Worm (Caenorhabditis elegans): Measurements from ENCODE around the gene C08E8.11.
"Not testable (repeated sequence)": the region's sequence is repeated elsewhere in the genome, so short reads cannot be mapped to it uniquely, and the experiment has no call there.

C08E8.11 gene

ce11 chrV:18350721-18351120, at the start of gene C08E8.11:
Gene C08E8.11, plus strand, starts transcription at chrV:18351021.
- no peak for TF ChIP-seq pes-1 (GFP tag; IDR thresholded peaks at IDR 0.05)
- TF ChIP-seq ceh-13 (GFP tag; optimal IDR thresholded peaks at IDR 0.05) = no peak
- TF ChIP-seq B0310.2 (tag; optimal IDR thresholded peaks at IDR 0.05) = no peak
- no peak for TF ChIP-seq ceh-36 (tag; optimal IDR thresholded peaks at IDR 0.05)
- no peak for TF ChIP-seq tbx-37 (GFP tag; conservative IDR thresholded peaks at IDR 0.05)
- no peak for TF ChIP-seq hnd-1 (tag; optimal IDR thresholded peaks at IDR 0.05)
- TF ChIP-seq tbx-11 (GFP tag; IDR thresholded peaks at IDR 0.05) = no peak
- TF ChIP-seq sea-1 (GFP tag; conservative IDR thresholded peaks at IDR 0.05) = no peak
- TF ChIP-seq hmg-4 (GFP tag; optimal IDR thresholded peaks at IDR 0.05) = no peak
- TF ChIP-seq hmbx-1 (tag; optimal IDR thresholded peaks at IDR 0.05) = no peak
- TF ChIP-seq aly-1 (tag; optimal IDR thresholded peaks at IDR 0.05) = no peak
- TF ChIP-seq tra-4 (tag; optimal IDR thresholded peaks at IDR 0.05) = no peak
- TF ChIP-seq ets-7 (tag; optimal IDR thresholded peaks at IDR 0.05) = no peak
- no peak for TF ChIP-seq ama-1 (optimal IDR thresholded peaks at IDR 0.05)
- no peak for TF ChIP-seq scrt-1 (GFP tag; IDR thresholded peaks at IDR 0.05)
- TF ChIP-seq flt-1 (GFP tag; IDR thresholded peaks at IDR 0.05) = no peak

DNA sequence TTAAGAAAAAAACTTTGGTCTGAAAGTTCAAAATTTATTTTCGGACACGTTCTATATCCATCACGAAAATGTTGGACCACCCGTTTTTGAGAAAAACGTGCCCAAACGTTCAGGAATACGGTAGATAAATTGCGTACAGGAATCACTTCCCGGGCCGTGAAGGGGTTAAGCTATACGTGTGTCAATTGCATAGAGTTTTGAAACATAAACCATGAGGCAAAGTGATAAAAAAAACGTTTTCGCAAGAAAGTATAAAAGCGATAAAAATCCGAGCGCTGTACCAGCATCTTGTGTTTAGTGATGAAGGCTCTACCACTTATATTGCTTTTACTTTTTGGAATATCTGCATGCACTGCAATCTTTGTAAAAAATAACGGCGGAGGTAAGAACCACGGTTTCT, 48.4 kb upstream of the C08E8.11 start, which contains the start of gene Y51A2A.6:
TSS of gene Y51A2A.6 (plus strand) at position 301 of the 400 bp plus-strand sequence.
- TF ChIP-seq ceh-13 (GFP tag; optimal IDR thresholded peaks at IDR 0.05); hmbx-1 (tag; optimal IDR thresholded peaks at IDR 0.05); B0310.2 (tag; optimal IDR thresholded peaks at IDR 0.05): not testable (repeated sequence)

DNA sequence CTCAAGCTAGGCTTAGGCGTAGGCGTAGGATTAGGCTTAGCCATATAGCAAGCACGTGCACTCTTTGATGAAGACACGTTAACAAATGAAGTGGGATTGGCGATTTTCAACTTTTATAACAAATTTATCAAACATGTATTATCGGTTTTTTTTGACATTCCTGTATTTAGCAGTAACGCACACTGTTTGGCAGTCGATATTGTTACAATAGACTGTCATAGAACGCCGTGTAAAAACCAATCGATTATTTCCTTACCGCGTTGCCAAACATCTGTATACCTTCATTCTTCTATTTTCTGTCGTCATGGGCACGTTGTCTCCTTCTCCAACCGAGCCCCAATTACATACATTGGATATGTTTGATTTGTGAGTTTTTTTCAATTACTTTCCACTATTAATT, 32.5 kb upstream of the C08E8.11 start, which contains the start of gene fbxb-119:
TSS of gene fbxb-119 (plus strand) at position 301 of the 400 bp plus-strand sequence.
- no peak for TF ChIP-seq hmg-4 (GFP tag; optimal IDR thresholded peaks at IDR 0.05)
- TF ChIP-seq ama-1 (optimal IDR thresholded peaks at IDR 0.05) = no peak
- no peak for TF ChIP-seq F13C5.2 (tag; optimal IDR thresholded peaks at IDR 0.05)
- no peak for TF ChIP-seq aly-1 (tag; optimal IDR thresholded peaks at IDR 0.05)
- TF ChIP-seq B0310.2 (tag; optimal IDR thresholded peaks at IDR 0.05) = no peak
- TF ChIP-seq ceh-36 (tag; optimal IDR thresholded peaks at IDR 0.05) = no peak
- no peak for TF ChIP-seq tbx-11 (GFP tag; IDR thresholded peaks at IDR 0.05)
- TF ChIP-seq ets-7 (tag; optimal IDR thresholded peaks at IDR 0.05) = no peak
- TF ChIP-seq flt-1 (GFP tag; IDR thresholded peaks at IDR 0.05) = no peak
- TF ChIP-seq tbx-37 (GFP tag; conservative IDR thresholded peaks at IDR 0.05) = no peak
- TF ChIP-seq ceh-13 (GFP tag; optimal IDR thresholded peaks at IDR 0.05) = no peak

DNA sequence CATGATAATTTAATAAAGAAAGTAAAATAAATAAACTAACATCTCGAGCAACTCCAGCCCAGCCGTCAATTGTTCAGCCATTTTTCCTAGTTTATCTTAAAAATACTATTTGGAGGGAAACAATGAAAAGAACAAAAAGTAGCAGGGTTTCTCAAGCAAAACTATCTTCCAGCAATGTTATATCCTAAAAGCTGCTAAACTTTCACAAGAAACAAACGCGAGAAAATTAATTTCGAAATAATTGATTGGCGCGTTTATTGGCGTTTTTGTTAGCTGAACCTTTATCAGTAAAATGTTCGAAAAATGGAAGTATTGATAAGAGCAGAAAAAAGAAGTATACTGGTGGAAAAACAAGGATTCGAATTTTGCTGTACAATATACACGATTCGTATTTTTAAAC, 27.6 kb upstream of the C08E8.11 start, which contains the start of gene B0462.5:
TSS of gene B0462.5 (minus strand) at position 101 of the 400 bp plus-strand sequence.
- TF ChIP-seq flt-1 (GFP tag; IDR thresholded peaks at IDR 0.05) = no peak
- no peak for TF ChIP-seq tbx-37 (GFP tag; conservative IDR thresholded peaks at IDR 0.05)
- TF ChIP-seq pes-1 (GFP tag; IDR thresholded peaks at IDR 0.05) = no peak
- no peak for TF ChIP-seq aly-1 (tag; optimal IDR thresholded peaks at IDR 0.05)
- no peak for TF ChIP-seq scrt-1 (GFP tag; IDR thresholded peaks at IDR 0.05)
- TF ChIP-seq ceh-36 (tag; optimal IDR thresholded peaks at IDR 0.05) = no peak
- no peak for TF ChIP-seq hmbx-1 (tag; optimal IDR thresholded peaks at IDR 0.05)
- no peak for TF ChIP-seq hmg-4 (GFP tag; optimal IDR thresholded peaks at IDR 0.05)
- TF ChIP-seq ama-1 (optimal IDR thresholded peaks at IDR 0.05) = no peak
- no peak for TF ChIP-seq tra-4 (tag; optimal IDR thresholded peaks at IDR 0.05)
- no peak for TF ChIP-seq ceh-13 (GFP tag; optimal IDR thresholded peaks at IDR 0.05)
- TF ChIP-seq sea-1 (GFP tag; conservative IDR thresholded peaks at IDR 0.05) = no peak
- no peak for TF ChIP-seq tbx-11 (GFP tag; IDR thresholded peaks at IDR 0.05)
- TF ChIP-seq F13C5.2 (tag; optimal IDR thresholded peaks at IDR 0.05) = no peak
- TF ChIP-seq B0310.2 (tag; optimal IDR thresholded peaks at IDR 0.05) = no peak
- TF ChIP-seq ets-7 (tag; optimal IDR thresholded peaks at IDR 0.05) = no peak

DNA sequence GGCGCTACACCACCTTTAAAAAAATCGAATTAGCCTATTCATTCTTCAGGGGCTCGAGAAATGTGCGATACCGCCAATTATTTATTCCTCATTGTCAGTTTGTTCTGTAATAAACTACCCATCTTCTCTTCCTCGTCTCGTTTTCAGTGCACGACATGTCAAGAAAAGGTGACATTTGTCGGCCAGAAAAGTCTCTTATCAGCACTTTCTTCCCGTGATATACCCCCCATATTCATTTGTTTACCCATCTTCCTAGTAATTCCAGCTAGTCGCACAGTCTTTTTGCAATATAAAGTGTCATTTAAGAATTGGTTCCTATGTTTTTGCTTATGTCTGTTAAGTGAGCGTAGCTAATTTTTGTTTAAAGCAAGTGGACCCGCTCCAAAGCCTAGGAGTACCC, 26.3 kb upstream of the C08E8.11 start:
- TF ChIP-seq ceh-36 (tag; optimal IDR thresholded peaks at IDR 0.05) (no peak), tbx-11 (GFP tag; IDR thresholded peaks at IDR 0.05) (no peak)

- TF ChIP-seq F13C5.2 (tag; optimal IDR thresholded peaks at IDR 0.05) = no peak
- no peak for TF ChIP-seq scrt-1 (GFP tag; IDR thresholded peaks at IDR 0.05)
- TF ChIP-seq ceh-36 (tag; optimal IDR thresholded peaks at IDR 0.05) = no peak
- TF ChIP-seq tra-4 (tag; optimal IDR thresholded peaks at IDR 0.05) = no peak
- no peak for TF ChIP-seq sea-1 (GFP tag; conservative IDR thresholded peaks at IDR 0.05)
- no peak for TF ChIP-seq B0310.2 (tag; optimal IDR thresholded peaks at IDR 0.05)
- no peak for TF ChIP-seq tbx-37 (GFP tag; conservative IDR thresholded peaks at IDR 0.05)
- TF ChIP-seq hnd-1 (tag; optimal IDR thresholded peaks at IDR 0.05) = no peak
- no peak for TF ChIP-seq ets-7 (tag; optimal IDR thresholded peaks at IDR 0.05)
- TF ChIP-seq flt-1 (GFP tag; IDR thresholded peaks at IDR 0.05) = no peak
Observed at ce11 chrV:18331086-18331485, 19.7 kb upstream of the C08E8.11 start, which contains the start of gene B0462.4. Gene B0462.4, minus strand, starts transcription at chrV:18331186.

ce11 chrV:18337643-18338042, 13.2 kb upstream of the C08E8.11 start:
- TF ChIP-seq F13C5.2 (tag; optimal IDR thresholded peaks at IDR 0.05) (no peak), hmbx-1 (tag; optimal IDR thresholded peaks at IDR 0.05) (no peak), hnd-1 (tag; optimal IDR thresholded peaks at IDR 0.05) (no peak), ceh-13 (GFP tag; optimal IDR thresholded peaks at IDR 0.05) (no peak), tbx-11 (GFP tag; IDR thresholded peaks at IDR 0.05) (no peak), hmg-4 (GFP tag; optimal IDR thresholded peaks at IDR 0.05) (no peak), ama-1 (optimal IDR thresholded peaks at IDR 0.05) (no peak), ets-7 (tag; optimal IDR thresholded peaks at IDR 0.05) (no peak), flt-1 (GFP tag; IDR thresholded peaks at IDR 0.05) (no peak), aly-1 (tag; optimal IDR thresholded peaks at IDR 0.05) (no peak), tbx-37 (GFP tag; conservative IDR thresholded peaks at IDR 0.05) (no peak), tra-4 (tag; optimal IDR thresholded peaks at IDR 0.05) (no peak), sea-1 (GFP tag; conservative IDR thresholded peaks at IDR 0.05) (no peak), B0310.2 (tag; optimal IDR thresholded peaks at IDR 0.05) (no peak), pes-1 (GFP tag; IDR thresholded peaks at IDR 0.05) (no peak), scrt-1 (GFP tag; IDR thresholded peaks at IDR 0.05) (no peak), ceh-36 (tag; optimal IDR thresholded peaks at IDR 0.05) (no peak)

ce11 chrV:18339807-18340206, 11.0 kb upstream of the C08E8.11 start, which contains the start of gene C08E8.10:
Gene C08E8.10, minus strand, starts transcription at chrV:18339907.
- TF ChIP-seq tbx-11 (GFP tag; IDR thresholded peaks at IDR 0.05) (no peak), B0310.2 (tag; optimal IDR thresholded peaks at IDR 0.05) (no peak), ceh-36 (tag; optimal IDR thresholded peaks at IDR 0.05) (no peak), hmbx-1 (tag; optimal IDR thresholded peaks at IDR 0.05) (no peak), ceh-13 (GFP tag; optimal IDR thresholded peaks at IDR 0.05) (no peak), aly-1 (tag; optimal IDR thresholded peaks at IDR 0.05) (no peak), ama-1 (optimal IDR thresholded peaks at IDR 0.05) (no peak), scrt-1 (GFP tag; IDR thresholded peaks at IDR 0.05) (no peak), hmg-4 (GFP tag; optimal IDR thresholded peaks at IDR 0.05) (no peak), flt-1 (GFP tag; IDR thresholded peaks at IDR 0.05) (no peak), sea-1 (GFP tag; conservative IDR thresholded peaks at IDR 0.05) (no peak), tra-4 (tag; optimal IDR thresholded peaks at IDR 0.05) (no peak), ets-7 (tag; optimal IDR thresholded peaks at IDR 0.05) (no peak), tbx-37 (GFP tag; conservative IDR thresholded peaks at IDR 0.05) (no peak), pes-1 (GFP tag; IDR thresholded peaks at IDR 0.05) (no peak), hnd-1 (tag; optimal IDR thresholded peaks at IDR 0.05) (no peak)
